Fruit fly (Drosophila melanogaster) whole organism, adult: Measurements from ENCODE around the gene brk.

ENCODE experiments used
- CG12768 ChIP-seq: fragments of 200-800 bp; sonication (Bioruptor generic); optimal IDR thresholded peaks from 2 replicates; lab custom pipeline; 2017; ENCODE audit warnings: missing biosample characterization, missing genetic modification characterization, mild to moderate bottlenecking, moderate library complexity, missing genetic modification reagents
- Clk ChIP-seq: fragments of 200-800 bp; sonication (Bioruptor generic); optimal IDR thresholded peaks from 2 replicates; lab custom pipeline; 2017; ENCODE audit warnings: missing biosample characterization, missing genetic modification characterization
- cic ChIP-seq: fragments of 200-800 bp; sonication (Bioruptor generic); optimal IDR thresholded peaks from 2 replicates; lab custom pipeline; 2017; ENCODE audit warnings: missing biosample characterization, mild to moderate bottlenecking, missing genetic modification characterization, moderate library complexity
- toe ChIP-seq: fragments of 200-800 bp; sonication (Bioruptor generic); optimal IDR thresholded peaks from 2 replicates; lab custom pipeline; 2016; ENCODE audit warnings: missing biosample characterization, missing genetic modification characterization

DNA sequence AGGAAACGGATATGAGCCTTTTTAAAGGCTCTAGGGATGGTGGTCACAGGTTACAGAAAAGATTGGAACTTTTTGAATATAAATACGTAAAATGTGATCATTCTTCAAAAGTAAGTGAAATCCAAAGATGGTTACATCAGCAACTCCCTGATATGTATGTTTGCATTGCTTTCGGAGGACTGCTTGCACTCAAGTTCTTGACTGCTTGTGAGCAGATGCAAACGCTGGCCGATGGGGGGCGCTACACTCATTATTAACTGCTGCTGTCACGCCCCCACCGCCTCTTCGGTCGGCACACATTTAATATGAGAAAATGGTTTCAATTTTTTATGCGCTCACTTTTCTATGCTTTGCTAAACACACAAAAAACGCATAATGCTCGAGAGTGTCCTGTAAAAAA lies 42.2 kb downstream of the brk start:
- TF ChIP-seq Clk (GFP tag; lab: Kevin White, UChicago) (no peak), CG12768 (GFP tag; lab: Kevin White, UChicago) (no peak), cic (GFP tag; lab: Kevin White, UChicago) (no peak), toe (no peak)
